Worm (Caenorhabditis elegans) whole organism, midembryonic: ENCODE measurements around the gene C54F6.12.

Experiments used
- T22C8.4 ChIP-seq: fragments of 200-800 bp; sonication (Bioruptor generic); IDR thresholded peaks from 2 replicates; pipeline ENCODE4 v1.3.6; 2022; ENCODE audit warnings: missing genetic modification characterization, missing compliant biosample characterization
- cog-1 ChIP-seq: sonication (generic microtip); optimal IDR thresholded peaks from 2 replicates; lab custom pipeline; 2016; ENCODE audit warnings: missing genetic modification characterization, missing compliant biosample characterization
- flt-1 ChIP-seq: fragments of 200-800 bp; sonication (Bioruptor generic); IDR thresholded peaks from 2 replicates; pipeline ENCODE4 v1.3.6; 2022; ENCODE audit warnings: missing genetic modification characterization, missing compliant biosample characterization
- klf-2 ChIP-seq: fragments of 200-800 bp; sonication (Bioruptor generic); conservative IDR thresholded peaks from 2 replicates; pipeline ENCODE4 v1.3.6; 2022; ENCODE audit warnings: missing genetic modification reagents, missing genetic modification characterization, missing compliant biosample characterization
- med-1 ChIP-seq: sonication (generic microtip); optimal IDR thresholded peaks from 2 replicates; lab custom pipeline; 2017; ENCODE audit warnings: missing genetic modification characterization, mild to moderate bottlenecking, missing compliant biosample characterization, antibody characterized with exemption, missing genetic modification reagents; ENCODE audit not compliant: insufficient read depth
- ref-1 ChIP-seq: fragments of 200-800 bp; sonication (Bioruptor generic); conservative IDR thresholded peaks from 2 replicates; pipeline ENCODE4 v1.3.6; 2022; ENCODE audit warnings: missing genetic modification reagents, missing genetic modification characterization, missing compliant biosample characterization
- tab-1 ChIP-seq: fragments of 200-800 bp; sonication (Bioruptor generic); IDR thresholded peaks from 2 replicates; pipeline ENCODE4 v1.3.6; 2022; ENCODE audit warnings: missing genetic modification characterization, missing compliant biosample characterization
- ztf-23 ChIP-seq: fragments of 200-800 bp; sonication (Bioruptor generic); IDR thresholded peaks from 2 replicates; pipeline ENCODE4 v1.3.6; 2022; ENCODE audit warnings: missing genetic modification reagents, missing genetic modification characterization, missing compliant biosample characterization
- ztf-29 ChIP-seq: fragments of 200-800 bp; sonication (Bioruptor generic); IDR thresholded peaks from 2 replicates; pipeline ENCODE4 v1.3.6; 2022; ENCODE audit warnings: missing genetic modification reagents, missing genetic modification characterization, missing compliant biosample characterization

The C54F6.12 gene

ce11 chrV:7538018-7538417 lies at the start of gene C54F6.12:
TSS of gene C54F6.12 (minus strand) at chrV:7538118.
- no peak for TF ChIP-seq flt-1
- TF ChIP-seq klf-2 (GFP tag; lab: Robert Waterston, UW) = no peak
- no peak for TF ChIP-seq T22C8.4
- TF ChIP-seq tab-1 = no peak
- no peak for TF ChIP-seq ref-1 (GFP tag; lab: Robert Waterston, UW)
- TF ChIP-seq med-1 (GFP tag; lab: Kevin White, UChicago) = no peak
- no peak for TF ChIP-seq ztf-23
- no peak for TF ChIP-seq cog-1 (tag; lab: Kevin White, UChicago)
- TF ChIP-seq ztf-29 (GFP tag; lab: Robert Waterston, UW) = no peak

ce11 chrV:7587637-7588036 lies 49.7 kb upstream of the C54F6.12 start, which contains the start of the genes F19F10.11 and C50E3.5:
TSS of gene F19F10.11 (minus strand) at chrV:7587704.
TSS of gene C50E3.5 (plus strand) at chrV:7587996.
- TF ChIP-seq klf-2 (GFP tag; lab: Robert Waterston, UW) (no peak), ztf-23 (no peak), med-1 (GFP tag; lab: Kevin White, UChicago) (no peak), ref-1 (GFP tag; lab: Robert Waterston, UW) (no peak), tab-1 (no peak), flt-1 (no peak), T22C8.4 (no peak), ztf-29 (GFP tag; lab: Robert Waterston, UW) (no peak), cog-1 (tag; lab: Kevin White, UChicago) (no peak)

- TF ChIP-seq flt-1 (no peak), T22C8.4 (peak; percentile 67)
Measured at ce11 chrV:7580378-7580777, 42.5 kb upstream of the C54F6.12 start, which contains the start of gene ets-6. TSS of gene ets-6 (minus strand) at chrV:7580546.

ce11 chrV:7575563-7575962 lies 37.6 kb upstream of the C54F6.12 start, which contains the start of the genes snu-66 and ints-9:
TSS of gene snu-66 (minus strand) at chrV:7575670.
TSS of gene ints-9 (plus strand) at chrV:7575802.
- TF ChIP-seq ztf-23 (no peak), T22C8.4 (no peak), klf-2 (GFP tag; lab: Robert Waterston, UW) (no peak), ztf-29 (GFP tag; lab: Robert Waterston, UW) (no peak), ref-1 (GFP tag; lab: Robert Waterston, UW) (no peak), flt-1 (no peak), med-1 (GFP tag; lab: Kevin White, UChicago) (no peak), cog-1 (tag; lab: Kevin White, UChicago) (no peak), tab-1 (no peak)

ce11 chrV:7570955-7571354 lies 33.0 kb upstream of the C54F6.12 start, which contains the start of gene F19F10.14:
TSS of gene F19F10.14 (minus strand) at chrV:7571055.
- TF ChIP-seq T22C8.4 = no peak
- TF ChIP-seq klf-2 (GFP tag; lab: Robert Waterston, UW) = no peak
- no peak for TF ChIP-seq ztf-29 (GFP tag; lab: Robert Waterston, UW)
- TF ChIP-seq ztf-23 = no peak
- no peak for TF ChIP-seq ref-1 (GFP tag; lab: Robert Waterston, UW)
- TF ChIP-seq cog-1 (tag; lab: Kevin White, UChicago) = no peak
- no peak for TF ChIP-seq med-1 (GFP tag; lab: Kevin White, UChicago)
- TF ChIP-seq flt-1 = no peak
- TF ChIP-seq tab-1 = no peak

ce11 chrV:7570290-7570689 lies 32.4 kb upstream of the C54F6.12 start, which contains the start of gene clec-212:
TSS of gene clec-212 (minus strand) at chrV:7570390.
- TF ChIP-seq tab-1 (no peak), ref-1 (GFP tag; lab: Robert Waterston, UW) (no peak), med-1 (GFP tag; lab: Kevin White, UChicago) (no peak)

- TF ChIP-seq T22C8.4 (no peak), med-1 (GFP tag; lab: Kevin White, UChicago) (no peak), ref-1 (GFP tag; lab: Robert Waterston, UW) (no peak), flt-1 (no peak), tab-1 (no peak), ztf-29 (GFP tag; lab: Robert Waterston, UW) (no peak), cog-1 (tag; lab: Kevin White, UChicago) (no peak)
Measured at ce11 chrV:7562947-7563346, 25.0 kb upstream of the C54F6.12 start, which contains the start of gene F19F10.1. TSS of gene F19F10.1 (plus strand) at chrV:7563247.

ce11 chrV:7558693-7559092 lies 20.8 kb upstream of the C54F6.12 start, which contains the start of gene ets-7:
TSS of gene ets-7 (minus strand) at chrV:7558793.
- TF ChIP-seq tab-1 (no peak), cog-1 (tag; lab: Kevin White, UChicago) (no peak), ztf-23 (no peak), T22C8.4 (no peak), klf-2 (GFP tag; lab: Robert Waterston, UW) (no peak), ref-1 (GFP tag; lab: Robert Waterston, UW) (no peak), ztf-29 (GFP tag; lab: Robert Waterston, UW) (no peak)

- TF ChIP-seq cog-1 (tag; lab: Kevin White, UChicago) = no peak
- no peak for TF ChIP-seq ztf-29 (GFP tag; lab: Robert Waterston, UW)
- TF ChIP-seq flt-1 = no peak
- TF ChIP-seq tab-1 = no peak
- no peak for TF ChIP-seq ztf-23
- no peak for TF ChIP-seq klf-2 (GFP tag; lab: Robert Waterston, UW)
- no peak for TF ChIP-seq med-1 (GFP tag; lab: Kevin White, UChicago)
- no peak for TF ChIP-seq ref-1 (GFP tag; lab: Robert Waterston, UW)
- no peak for TF ChIP-seq T22C8.4
Measured at ce11 chrV:7555875-7556274, 18.0 kb upstream of the C54F6.12 start.

ce11 chrV:7553873-7554362 lies 16.0 kb upstream of the C54F6.12 start, which contains the start of gene ttr-10:
TSS of gene ttr-10 (minus strand) at chrV:7553923.
- no peak for TF ChIP-seq T22C8.4
- no peak for TF ChIP-seq med-1 (GFP tag; lab: Kevin White, UChicago)
- TF ChIP-seq ref-1 (GFP tag; lab: Robert Waterston, UW) = no peak
- TF ChIP-seq tab-1 = no peak
- TF ChIP-seq klf-2 (GFP tag; lab: Robert Waterston, UW) = no peak
- no peak for TF ChIP-seq cog-1 (tag; lab: Kevin White, UChicago)
- no peak for TF ChIP-seq flt-1
- no peak for TF ChIP-seq ztf-23
- TF ChIP-seq ztf-29 (GFP tag; lab: Robert Waterston, UW) = no peak
